Worm (Caenorhabditis elegans) whole organism, young adult: ENCODE results near the gene cest-2.2.

Source experiments
- B0336.3 ChIP-seq: fragments of 200-800 bp; sonication (Bioruptor generic); IDR thresholded peaks from 2 replicates; pipeline ENCODE4 v1.3.6; 2022; ENCODE audit warnings: missing genetic modification characterization, missing compliant biosample characterization
- F23B12.7 ChIP-seq: sonication (generic microtip); optimal IDR thresholded peaks from 2 replicates; lab custom pipeline; 2017; ENCODE audit warnings: missing genetic modification characterization, mild to moderate bottlenecking, missing compliant biosample characterization, antibody characterized with exemption, moderate library complexity; ENCODE audit not compliant: insufficient read depth
- F33H1.4 ChIP-seq: fragments of 200-800 bp; sonication (Bioruptor generic); IDR thresholded peaks from 2 replicates; pipeline ENCODE4 v1.3.6; 2022; ENCODE audit warnings: missing genetic modification reagents, missing genetic modification characterization, missing compliant biosample characterization
- F37B4.10 ChIP-seq: fragments of 200-800 bp; sonication (Bioruptor generic); IDR thresholded peaks from 2 replicates; pipeline ENCODE4 v1.3.6; 2022; ENCODE audit warnings: missing genetic modification characterization, missing compliant biosample characterization
- F39B2.1 ChIP-seq: fragments of 200-800 bp; sonication (Bioruptor generic); IDR thresholded peaks from 2 replicates; pipeline ENCODE4 v1.3.6; 2022; ENCODE audit warnings: missing genetic modification reagents, missing genetic modification characterization, missing compliant biosample characterization
- F55B11.4 ChIP-seq: sonication (generic microtip); optimal IDR thresholded peaks from 2 replicates; lab custom pipeline; 2016; ENCODE audit warnings: missing compliant biosample characterization, missing genetic modification characterization, borderline replicate concordance; ENCODE audit not compliant: insufficient read depth
- K11D2.4 ChIP-seq: fragments of 200-800 bp; sonication (Bioruptor generic); IDR thresholded peaks from 2 replicates; pipeline ENCODE4 v1.3.6; 2022; ENCODE audit warnings: missing genetic modification reagents, missing genetic modification characterization, missing compliant biosample characterization
- aptf-3 ChIP-seq: fragments of 200-800 bp; sonication (Bioruptor generic); IDR thresholded peaks from 2 replicates; pipeline ENCODE4 v1.3.6; 2022; ENCODE audit warnings: missing genetic modification characterization, missing compliant biosample characterization
- atf-7 ChIP-seq: sonication (generic microtip); optimal IDR thresholded peaks from 2 replicates; lab custom pipeline; 2017; ENCODE audit warnings: mild to moderate bottlenecking, missing genetic modification characterization, missing compliant biosample characterization
- attf-6 ChIP-seq: fragments of 200-800 bp; sonication (Bioruptor generic); IDR thresholded peaks from 2 replicates; pipeline ENCODE4 v1.3.6; 2022; ENCODE audit warnings: missing genetic modification reagents, missing genetic modification characterization, missing compliant biosample characterization
- cebp-1 ChIP-seq, 2 experiments: fragments of 200-800 bp in 1 of 2; sonication (Bioruptor generic) in 1 of 2; sonication (generic microtip) in 1 of 2; IDR thresholded peaks in 1 of 2; optimal IDR thresholded peaks in 1 of 2; 2 replicates each; pipeline versions ENCODE4 v1.3.6 to Lab custom; 2017 to 2022; ENCODE audit warnings: missing compliant biosample characterization in 2 of 2, missing genetic modification characterization in 2 of 2, mild to moderate bottlenecking in 1 of 2, missing genetic modification reagents in 1 of 2, moderate library complexity in 1 of 2
- cebp-2 ChIP-seq: fragments of 200-800 bp; sonication (Bioruptor generic); IDR thresholded peaks from 2 replicates; pipeline ENCODE4 v1.3.6; 2022; ENCODE audit warnings: missing genetic modification characterization, missing compliant biosample characterization
- ceh-100 ChIP-seq: fragments of 200-800 bp; sonication (Bioruptor generic); IDR thresholded peaks from 2 replicates; pipeline ENCODE4 v1.3.6; 2022; ENCODE audit warnings: missing genetic modification reagents, missing genetic modification characterization, missing compliant biosample characterization
- ceh-27 ChIP-seq: fragments of 200-800 bp; sonication (Bioruptor generic); optimal IDR thresholded peaks from 2 replicates; lab custom pipeline; 2018; ENCODE audit warnings: mild to moderate bottlenecking, missing genetic modification characterization, moderate library complexity, missing compliant biosample characterization
- ceh-79 ChIP-seq: sonication (generic microtip); optimal IDR thresholded peaks from 2 replicates; lab custom pipeline; 2017; ENCODE audit warnings: mild to moderate bottlenecking, missing genetic modification characterization, missing compliant biosample characterization
- ceh-91 ChIP-seq: fragments of 200-800 bp; sonication (Bioruptor generic); IDR thresholded peaks from 2 replicates; pipeline ENCODE4 v1.3.6; 2022; ENCODE audit warnings: missing genetic modification reagents, missing genetic modification characterization, missing compliant biosample characterization
- dox-1 ChIP-seq: fragments of 200-800 bp; sonication (Bioruptor generic); IDR thresholded peaks from 2 replicates; pipeline ENCODE4 v1.3.6; 2022; ENCODE audit warnings: missing genetic modification reagents, missing genetic modification characterization, missing compliant biosample characterization
- dpl-1 ChIP-seq: fragments of 150-350 bp; optimal IDR thresholded peaks from 2 replicates; lab custom pipeline; 2014; ENCODE audit warnings: missing biosample characterization, missing genetic modification reagents, missing genetic modification characterization
- efl-1 ChIP-seq: fragments of 150-350 bp; optimal IDR thresholded peaks from 2 replicates; lab custom pipeline; 2014; ENCODE audit warnings: missing biosample characterization, missing genetic modification reagents, missing genetic modification characterization
- egl-18 ChIP-seq: fragments of 200-800 bp; sonication (Bioruptor generic); IDR thresholded peaks from 2 replicates; pipeline ENCODE4 v1.3.6; 2022; ENCODE audit warnings: missing genetic modification reagents, missing genetic modification characterization, missing compliant biosample characterization
- egrh-3 ChIP-seq: fragments of 200-800 bp; sonication (Bioruptor generic); IDR thresholded peaks from 2 replicates; pipeline ENCODE4 v1.3.6; 2022; ENCODE audit warnings: missing genetic modification reagents, missing genetic modification characterization, missing compliant biosample characterization
- ekl-4 ChIP-seq: fragments of 200-800 bp; sonication (Bioruptor generic); IDR thresholded peaks from 2 replicates; pipeline ENCODE4 v1.3.6; 2022; ENCODE audit warnings: missing genetic modification reagents, missing genetic modification characterization, missing compliant biosample characterization
- lin-26 ChIP-seq: fragments of 200-800 bp; sonication (Bioruptor generic); IDR thresholded peaks from 2 replicates; pipeline ENCODE4 v1.3.6; 2022; ENCODE audit warnings: missing genetic modification reagents, missing genetic modification characterization, missing compliant biosample characterization
- lin-40 ChIP-seq: sonication (generic microtip); optimal IDR thresholded peaks from 2 replicates; lab custom pipeline; 2016; ENCODE audit warnings: missing genetic modification characterization, mild to moderate bottlenecking, missing compliant biosample characterization, missing genotype, missing genetic modification reagents
- madf-8 ChIP-seq: fragments of 200-800 bp; sonication (Bioruptor generic); conservative IDR thresholded peaks from 2 replicates; pipeline ENCODE4 v1.3.6; 2022; ENCODE audit warnings: missing genetic modification reagents, missing genetic modification characterization, missing compliant biosample characterization
- mcd-1 ChIP-seq: fragments of 200-800 bp; sonication (Bioruptor generic); IDR thresholded peaks from 2 replicates; pipeline ENCODE4 v1.3.6; 2022; ENCODE audit warnings: missing genetic modification reagents, missing genetic modification characterization, missing compliant biosample characterization
- mxl-1 ChIP-seq: sonication (generic microtip); optimal IDR thresholded peaks from 2 replicates; lab custom pipeline; 2016; ENCODE audit warnings: missing genetic modification characterization, missing compliant biosample characterization
- nfya-2 ChIP-seq: fragments of 200-800 bp; sonication (Bioruptor generic); IDR thresholded peaks from 2 replicates; pipeline ENCODE4 v1.3.6; 2022; ENCODE audit warnings: missing genetic modification reagents, missing genetic modification characterization, missing compliant biosample characterization
- nfyb-1 ChIP-seq: fragments of 200-800 bp; sonication (Bioruptor generic); IDR thresholded peaks from 2 replicates; pipeline ENCODE4 v1.3.6; 2022; ENCODE audit warnings: missing genetic modification reagents, missing genetic modification characterization, missing compliant biosample characterization
- nhr-80 ChIP-seq: sonication (generic microtip); optimal IDR thresholded peaks from 2 replicates; lab custom pipeline; 2016; ENCODE audit warnings: missing genetic modification characterization, missing compliant biosample characterization
- rec-8 ChIP-seq, 2 experiments: sonication (generic microtip); optimal IDR thresholded peaks; 2 replicates each; lab custom pipeline; 2016; ENCODE audit warnings: mild to moderate bottlenecking in 2 of 2, missing genetic modification characterization in 2 of 2, missing genetic modification reagents in 2 of 2, missing genotype in 2 of 2, missing biosample characterization in 1 of 2, missing compliant biosample characterization in 1 of 2, moderate library complexity in 1 of 2
- sdz-38 ChIP-seq: sonication (generic microtip); optimal IDR thresholded peaks from 2 replicates; lab custom pipeline; 2016; ENCODE audit warnings: missing genotype, missing genetic modification characterization, missing compliant biosample characterization
- snpc-1.1 ChIP-seq: sonication (generic microtip); optimal IDR thresholded peaks from 2 replicates; lab custom pipeline; 2017; ENCODE audit warnings: missing genetic modification characterization, mild to moderate bottlenecking, missing compliant biosample characterization, antibody characterized with exemption, moderate library complexity, missing genotype, missing genetic modification reagents; ENCODE audit not compliant: insufficient read depth
- snpc-1.3 ChIP-seq: sonication (generic microtip); optimal IDR thresholded peaks from 2 replicates; lab custom pipeline; 2017; ENCODE audit warnings: missing genetic modification characterization, mild to moderate bottlenecking, missing compliant biosample characterization, antibody characterized with exemption, moderate library complexity, missing genotype, missing genetic modification reagents; ENCODE audit not compliant: insufficient read depth
- snpc-4 ChIP-seq, 5 experiments: fragments of 150-350 bp in 1 of 5; sonication (generic microtip) in 4 of 5; optimal IDR thresholded peaks; 2 replicates each; lab custom pipeline; 2014 to 2018; ENCODE audit warnings: missing genetic modification characterization in 5 of 5, missing biosample characterization in 3 of 5, antibody characterized with exemption in 2 of 5, mild to moderate bottlenecking in 2 of 5, missing compliant biosample characterization in 2 of 5, missing genotype in 2 of 5, moderate library complexity in 2 of 5, missing genetic modification reagents in 1 of 5
- somi-1 ChIP-seq: fragments of 200-800 bp; sonication (Bioruptor generic); optimal IDR thresholded peaks from 2 replicates; lab custom pipeline; 2018; ENCODE audit warnings: mild to moderate bottlenecking, missing genetic modification characterization, missing compliant biosample characterization
- tbp1 ChIP-seq: fragments of 200-800 bp; sonication (Bioruptor generic); optimal IDR thresholded peaks from 2 replicates; lab custom pipeline; 2018; ENCODE audit warnings: mild to moderate bottlenecking, missing genetic modification characterization, missing compliant biosample characterization
- zim-3 ChIP-seq: sonication (generic microtip); optimal IDR thresholded peaks from 2 replicates; lab custom pipeline; 2017; ENCODE audit warnings: mild to moderate bottlenecking, missing genetic modification characterization, moderate library complexity, missing compliant biosample characterization
- ztf-6 ChIP-seq: fragments of 200-800 bp; sonication (Bioruptor generic); IDR thresholded peaks from 2 replicates; pipeline ENCODE4 v1.3.6; 2022; ENCODE audit warnings: missing genetic modification reagents, missing genetic modification characterization, missing compliant biosample characterization

cest-2.2 gene

ce11 chrV:14140733-14141132 lies 34.4 kb downstream of the cest-2.2 start:
- TF ChIP-seq ceh-79 (tag; lab: Kevin White, UChicago) (no peak), sdz-38 (tag; lab: Kevin White, UChicago) (no peak), dox-1 (GFP tag; lab: Robert Waterston, UW) (no peak), snpc-4 (GFP tag; optimal IDR thresholded peaks at IDR 0.05; lab: Kevin White, UChicago) (no peak), snpc-4 (tag; optimal IDR thresholded peaks at IDR 0.05; lab: Kevin White, UChicago) (no peak), cebp-1 (GFP tag; IDR thresholded peaks at IDR 0.05; lab: Robert Waterston, UW) (no peak), cebp-1 (tag; optimal IDR thresholded peaks at IDR 0.05; lab: Kevin White, UChicago) (peak; percentile 47)

ce11 chrV:14139252-14140100 lies 35.7 kb downstream of the cest-2.2 start:
- TF ChIP-seq F55B11.4 (tag; lab: Kevin White, UChicago) (no peak), snpc-1.1 (tag; lab: Kevin White, UChicago) (no peak), zim-3 (tag; lab: Kevin White, UChicago) (no peak)

DNA sequence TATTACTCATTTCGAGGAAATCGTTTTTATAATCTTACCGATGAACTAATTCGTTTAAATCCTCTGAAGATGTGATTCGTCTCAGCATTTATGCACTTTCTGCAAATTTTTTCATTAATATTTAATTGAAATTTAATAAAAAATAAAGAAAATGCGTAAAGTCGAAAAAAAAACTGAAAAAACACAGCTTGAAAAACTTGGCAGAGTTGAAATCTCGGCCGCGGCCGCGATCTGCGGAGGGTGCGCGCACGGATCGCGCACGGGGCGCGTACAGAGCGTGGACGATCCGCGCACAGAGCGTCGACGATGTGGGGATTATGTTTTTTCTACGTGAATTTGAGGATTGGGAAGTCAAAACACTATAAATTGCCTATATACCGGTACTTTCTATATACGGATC lies 37.4 kb downstream of the cest-2.2 start, which contains the start of gene AH10.4:
AH10.4 (minus strand) TSS at position 101 of the 400 bp plus-strand sequence.
- peak; percentile 27; the same call in 1 of the 2 replicates for TF ChIP-seq lin-26 (GFP tag; lab: Robert Waterston, UW)
- peak; percentile 17; the same call in 1 of the 2 replicates for TF ChIP-seq egrh-3

DNA sequence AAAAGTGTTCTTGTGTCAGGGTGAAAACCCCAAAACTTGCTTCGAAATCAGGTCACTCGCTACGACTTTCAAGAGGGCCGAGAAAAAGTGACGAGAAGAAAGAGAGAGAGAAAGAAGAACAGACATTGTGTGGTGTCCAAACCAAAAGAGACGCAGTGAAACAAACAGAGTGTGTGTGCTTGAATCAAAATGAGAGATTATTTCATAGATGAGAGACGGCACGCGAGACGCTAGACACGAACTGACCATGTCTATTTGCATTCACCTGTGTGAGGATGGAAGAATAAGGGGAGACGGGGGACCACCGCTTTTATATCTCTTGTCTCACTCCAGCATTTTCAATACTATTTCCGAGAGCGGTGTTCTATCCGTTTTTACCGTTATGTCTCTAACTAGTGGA lies 39.0 kb downstream of the cest-2.2 start:
- TF ChIP-seq egl-18 (GFP tag; lab: Robert Waterston, UW): no peak
- no peak for TF ChIP-seq F33H1.4 (GFP tag; lab: Robert Waterston, UW)
- peak; percentile 1 for TF ChIP-seq tbp1 (GFP tag; lab: Kevin White, UChicago)
- peak; percentile 63 for TF ChIP-seq lin-40 (tag; lab: Kevin White, UChicago)
- no peak for TF ChIP-seq aptf-3
- TF ChIP-seq atf-7 (tag; lab: Kevin White, UChicago): peak; percentile 3
- no peak for TF ChIP-seq F23B12.7 (tag; lab: Kevin White, UChicago)
- peak; percentile 14; the same call in 1 of the 2 replicates for TF ChIP-seq nfyb-1 (GFP tag; lab: Robert Waterston, UW)
- TF ChIP-seq efl-1 (GFP tag; lab: Kevin White, UChicago): no peak
- no peak for TF ChIP-seq attf-6 (GFP tag; lab: Robert Waterston, UW)
- TF ChIP-seq F37B4.10: no peak
- TF ChIP-seq snpc-4 (GFP tag; optimal IDR thresholded peaks at IDR 0.05; lab: Kevin White, UChicago): no peak
- TF ChIP-seq snpc-4 (tag; optimal IDR thresholded peaks at IDR 0.05; lab: Kevin White, UChicago): peak in 1 of 4 experiments; percentile 8
- TF ChIP-seq ztf-6 (GFP tag; lab: Robert Waterston, UW): no peak
- no peak for TF ChIP-seq madf-8
- TF ChIP-seq mxl-1 (tag; lab: Kevin White, UChicago): no peak
- TF ChIP-seq nfya-2: no peak
- TF ChIP-seq snpc-1.3 (tag; lab: Kevin White, UChicago): no peak
- TF ChIP-seq ceh-100 (GFP tag; lab: Robert Waterston, UW): no peak
- no peak for TF ChIP-seq cebp-2 (GFP tag; lab: Robert Waterston, UW)
- TF ChIP-seq ceh-27 (GFP tag; lab: Kevin White, UChicago): peak; percentile 71
- no peak for TF ChIP-seq K11D2.4 (GFP tag; lab: Robert Waterston, UW)
- peak; percentile 58 for TF ChIP-seq nhr-80 (tag; lab: Kevin White, UChicago)
- TF ChIP-seq mcd-1 (GFP tag; lab: Robert Waterston, UW): peak; percentile 36; the same call in 1 of the 2 replicates
- TF ChIP-seq rec-8 (tag; optimal IDR thresholded peaks at IDR 0.05; lab: Kevin White, UChicago): no peak
- no peak for TF ChIP-seq dpl-1 (GFP tag; lab: Kevin White, UChicago)
- TF ChIP-seq ceh-91: no peak
- TF ChIP-seq somi-1 (GFP tag; lab: Kevin White, UChicago): no peak
- peak; percentile 13; the same call in 1 of the 2 replicates for TF ChIP-seq B0336.3 (GFP tag; lab: Robert Waterston, UW)
- no peak for TF ChIP-seq ekl-4 (GFP tag; lab: Robert Waterston, UW)
- no peak for TF ChIP-seq F39B2.1 (GFP tag; lab: Robert Waterston, UW)
